Worm (Caenorhabditis elegans) whole organism, dauer: ENCODE measurements around the gene F18A11.3.
"Not testable (repeated sequence)": the region's sequence is repeated elsewhere in the genome, so short reads cannot be mapped to it uniquely, and the experiment has no call there.

Experiments
- unc-62 ChIP-seq: sonication (generic microtip); optimal IDR thresholded peaks from 2 replicates; lab custom pipeline; 2017; ENCODE audit warnings: missing biosample characterization, missing genetic modification reagents, missing genetic modification characterization

Gene F18A11.3

DNA sequence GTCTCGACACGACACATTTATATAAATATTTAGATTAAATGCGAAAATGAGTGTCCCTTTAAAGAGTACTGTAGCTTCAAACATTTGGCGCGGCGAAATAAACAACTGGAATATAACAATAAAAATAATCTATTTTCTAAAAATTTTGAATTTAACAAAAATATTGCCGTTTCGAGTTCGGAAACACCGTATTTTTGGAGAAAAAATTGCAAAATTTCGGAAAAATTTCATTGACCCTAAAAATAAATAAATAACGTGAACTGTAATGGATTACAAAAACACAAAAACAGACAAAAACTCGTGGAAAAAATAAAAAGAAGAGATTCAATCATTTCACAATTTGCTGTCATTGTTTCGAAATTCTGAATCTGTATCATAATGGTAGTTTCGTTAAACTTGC lies 11.0 kb upstream of the F18A11.3 start, which contains the start of gene F42G4.2:
Gene F42G4.2, plus strand, starts transcription at position 301 of the 400 bp plus-strand sequence.
- not testable (repeated sequence) for TF ChIP-seq unc-62

DNA sequence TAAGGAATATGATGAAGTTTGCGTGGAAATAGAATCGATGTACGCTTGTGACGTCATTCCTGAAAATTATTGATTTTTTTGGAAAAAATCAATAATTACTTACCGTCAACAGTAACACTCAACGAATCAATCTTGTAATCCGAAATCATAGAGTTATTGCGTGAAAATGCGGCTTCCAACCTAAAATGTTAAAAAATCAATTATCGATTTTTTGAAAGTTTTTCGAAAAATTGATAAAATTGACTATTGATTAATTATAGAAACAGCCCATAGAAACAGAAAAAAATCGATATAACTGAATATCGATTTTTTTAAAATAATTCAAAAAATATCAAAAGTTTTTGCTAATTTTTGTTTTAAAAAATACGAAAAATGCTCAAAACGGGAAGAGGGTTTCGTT lies 10.5 kb upstream of the F18A11.3 start, which contains the start of gene F42G4.7:
Gene F42G4.7, minus strand, starts transcription at position 185 of the 400 bp plus-strand sequence.
- not testable (repeated sequence) for TF ChIP-seq unc-62

DNA sequence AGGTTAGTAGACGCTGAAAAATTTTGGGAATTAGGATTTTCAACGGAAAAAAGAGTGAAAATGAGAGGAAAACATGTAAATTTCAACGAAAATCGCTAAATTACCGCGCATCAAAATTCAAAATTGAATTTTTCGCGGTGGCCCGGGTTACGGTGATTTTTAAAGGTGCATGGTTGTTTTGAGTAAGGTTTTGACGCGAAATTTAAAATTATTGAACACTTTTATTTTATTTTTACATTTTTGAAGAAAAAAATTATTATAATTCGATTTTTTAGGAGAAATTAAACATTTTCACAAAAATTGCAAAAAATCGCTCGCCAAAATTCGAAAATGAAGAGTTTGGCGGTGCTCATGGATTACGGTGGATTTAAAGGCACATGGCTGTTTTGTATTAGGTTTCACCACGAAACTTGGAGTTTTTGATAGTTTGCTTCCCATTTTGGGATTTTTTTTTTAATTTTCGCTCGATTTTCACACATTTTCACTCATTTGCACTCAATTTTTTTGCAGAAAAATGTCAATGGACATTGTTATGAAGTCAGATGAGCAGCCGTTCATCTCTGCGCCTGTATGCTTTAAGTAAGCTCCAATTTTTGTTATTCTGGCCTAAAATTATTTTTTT lies 6.9 kb upstream of the F18A11.3 start, which contains the start of gene puf-6:
Gene puf-6, minus strand, starts transcription at position 13 of the 622 bp plus-strand sequence.
- TF ChIP-seq unc-62 = not testable (repeated sequence)

DNA sequence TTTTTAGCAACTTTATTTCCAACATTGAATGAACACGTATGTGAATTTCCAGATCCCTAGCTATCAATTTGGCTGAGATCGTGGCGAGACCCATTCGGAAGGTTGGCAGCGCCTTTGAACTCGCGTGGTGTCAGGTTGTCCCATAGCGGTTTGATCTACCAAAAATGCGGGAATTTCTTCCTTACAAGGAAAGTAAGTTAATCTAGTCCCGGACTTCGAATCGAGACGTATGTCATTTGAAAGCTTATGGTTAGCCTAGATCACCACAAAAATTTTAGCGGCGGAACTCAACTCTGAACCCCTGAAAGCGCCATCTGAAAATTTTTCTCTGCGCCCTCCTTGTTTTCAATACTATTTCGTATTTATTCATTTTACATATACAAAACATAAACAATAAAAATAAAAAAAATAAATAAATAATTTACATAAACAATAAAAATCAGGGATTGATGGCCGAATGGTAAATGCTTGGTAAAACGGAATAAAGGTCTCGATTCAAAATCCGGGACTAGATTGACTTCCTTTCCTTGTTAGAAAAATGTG lies 4.9 kb downstream of the F18A11.3 start, which contains the start of gene F18A11.2:
Gene F18A11.2, plus strand, starts transcription at position 51 of the 543 bp plus-strand sequence.
- not testable (repeated sequence) for TF ChIP-seq unc-62

DNA sequence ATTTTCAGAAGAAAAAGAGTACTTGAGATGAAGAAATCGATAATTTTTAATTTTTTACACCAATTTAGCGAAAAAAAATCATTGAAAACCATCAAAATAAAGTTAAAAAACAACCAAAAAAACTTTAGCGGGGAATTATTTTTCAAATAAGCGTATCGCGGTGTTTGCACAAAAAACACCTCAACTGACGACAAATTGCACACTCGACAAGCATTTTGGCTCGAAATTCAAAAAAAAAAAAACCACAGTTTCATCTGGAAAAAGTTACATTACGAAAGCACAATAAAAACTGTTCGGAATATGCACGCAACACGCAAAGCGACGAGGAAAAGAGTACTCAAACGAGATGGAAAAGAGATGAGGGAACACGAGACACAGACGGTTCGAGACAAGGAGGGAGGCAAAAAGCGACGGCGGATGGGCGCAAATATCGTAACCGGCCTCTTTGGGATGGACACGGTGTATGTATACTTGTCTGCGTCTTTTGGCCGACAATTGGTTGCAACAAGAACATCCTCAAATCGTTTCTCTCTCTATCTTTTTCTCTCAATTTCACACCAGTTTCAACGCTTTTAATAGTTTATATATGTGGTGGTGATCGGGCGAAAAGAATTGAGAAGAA lies 6.0 kb downstream of the F18A11.3 start:
- TF ChIP-seq unc-62 = no peak

DNA sequence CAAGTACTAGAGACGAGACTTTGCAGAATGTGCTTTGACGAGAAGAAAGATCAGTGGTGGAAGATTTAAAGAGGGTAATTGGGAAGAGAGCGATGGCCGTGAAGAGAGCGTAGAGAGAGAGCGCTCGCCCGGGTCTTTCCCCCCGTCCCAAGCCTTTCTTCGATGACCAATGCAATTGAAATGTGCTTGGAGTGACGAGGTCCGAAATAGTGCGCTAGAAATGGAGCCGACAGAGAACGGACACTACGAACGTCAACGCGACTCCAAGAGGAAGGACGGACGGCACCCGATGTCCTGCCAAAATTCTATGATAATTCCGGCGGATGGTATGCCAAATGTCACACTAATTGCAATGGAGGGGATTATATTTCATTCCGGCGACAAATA lies 6.6 kb downstream of the F18A11.3 start:
- TF ChIP-seq unc-62 = no peak

DNA sequence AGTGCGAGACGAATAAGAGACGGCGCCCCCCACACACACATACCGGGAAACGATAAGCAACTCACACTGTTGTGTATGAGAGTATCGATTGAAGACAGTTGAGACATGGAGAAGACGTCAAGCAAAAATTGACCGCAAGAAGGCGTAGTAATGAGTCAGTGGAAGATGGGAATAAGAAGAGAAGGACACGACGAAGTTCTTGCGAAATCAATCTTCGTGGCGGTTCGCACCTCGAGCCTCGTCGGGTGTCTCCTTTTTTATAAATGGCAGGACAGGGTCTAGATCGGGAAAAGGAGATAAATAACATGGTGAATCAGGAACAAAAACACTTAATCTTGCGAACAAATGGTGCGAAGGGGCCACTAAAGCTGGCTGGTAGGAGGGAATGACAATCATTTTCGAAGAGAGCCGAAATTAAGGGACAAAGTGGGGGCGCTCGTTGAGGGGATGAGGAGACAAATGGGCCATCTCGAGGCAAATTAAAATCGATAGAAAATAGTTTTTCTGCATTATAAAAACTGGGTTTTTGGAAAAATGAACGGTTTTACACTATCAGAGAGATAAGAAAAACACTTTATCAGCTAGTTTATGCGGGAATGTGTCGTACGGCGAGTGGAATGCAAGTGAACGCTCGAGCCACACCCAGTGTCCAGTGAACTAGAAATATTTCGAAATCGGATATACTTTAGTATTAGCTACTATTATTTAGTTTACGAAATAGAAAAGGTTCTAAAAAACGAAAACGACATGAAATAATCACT lies 7.2 kb downstream of the F18A11.3 start:
- TF ChIP-seq unc-62 = no peak

DNA sequence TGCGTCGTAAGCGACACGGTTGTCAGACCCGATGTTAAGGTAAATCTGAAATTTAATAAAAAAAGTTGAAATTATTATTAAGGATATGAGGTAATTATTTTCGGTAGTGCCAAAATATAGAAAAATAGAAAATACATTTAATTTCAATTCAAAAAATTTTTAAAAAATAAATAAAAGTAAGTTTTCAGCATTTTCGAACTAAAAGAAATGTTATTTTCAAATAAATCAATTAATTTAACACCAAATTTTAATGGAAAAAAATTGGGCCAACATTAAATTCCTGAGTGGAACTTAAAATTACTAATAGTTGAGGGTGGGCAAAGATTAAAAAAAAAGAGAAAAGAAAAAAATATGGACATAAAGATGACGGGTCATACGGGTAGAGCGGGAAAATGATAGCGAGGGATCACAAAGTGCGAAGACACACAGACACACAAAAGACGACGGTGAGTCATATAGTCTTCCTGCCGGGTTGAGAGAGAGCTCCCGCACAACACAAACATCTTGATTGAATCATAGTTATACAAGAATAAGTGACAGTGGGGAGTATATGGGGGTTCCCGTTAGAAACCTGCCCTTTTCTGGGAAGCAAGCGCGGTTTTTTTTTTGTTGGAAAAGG lies 10.7 kb downstream of the F18A11.3 start, which contains the start of gene max-2:
Gene max-2, minus strand, starts transcription at position 51 of the 619 bp plus-strand sequence.
- no peak for TF ChIP-seq unc-62

DNA sequence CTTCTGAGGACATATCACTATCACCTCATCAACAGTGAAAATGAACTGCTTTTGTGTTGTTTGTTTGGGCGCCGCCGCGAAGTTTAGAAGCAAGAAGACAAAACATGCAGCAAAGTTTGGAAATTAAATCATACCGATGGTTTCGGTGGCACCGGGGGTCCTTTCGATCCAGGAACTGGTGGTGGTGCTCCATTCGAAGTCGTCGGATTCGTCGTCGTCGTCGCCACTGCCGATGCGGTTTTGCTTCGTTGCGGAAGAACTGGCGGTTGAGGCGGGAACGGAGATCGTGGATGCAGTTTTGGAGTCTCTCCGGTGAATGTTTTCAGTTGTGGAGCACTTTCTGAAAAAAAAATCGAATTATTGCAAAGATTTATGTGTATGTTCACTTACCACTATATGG lies 13.1 kb downstream of the F18A11.3 start:
- no peak for TF ChIP-seq unc-62

DNA sequence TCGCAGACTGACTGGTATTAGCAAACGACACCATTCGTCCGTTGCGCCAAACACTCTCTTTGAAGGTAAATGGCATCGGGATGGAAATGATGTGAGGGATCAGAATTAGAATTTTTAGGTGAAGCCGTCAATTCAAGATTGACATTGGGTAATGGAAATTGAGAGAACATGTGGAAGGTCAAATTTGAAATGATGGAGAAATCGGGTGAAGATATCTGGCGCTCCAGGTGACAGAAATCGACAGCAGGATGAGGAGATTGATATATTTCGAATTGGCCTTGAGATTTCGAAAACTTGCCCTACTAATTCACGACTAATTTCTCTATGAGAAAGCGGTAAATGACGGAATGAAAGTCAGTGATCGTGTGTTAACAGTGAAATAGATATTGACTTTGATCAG lies 14.1 kb downstream of the F18A11.3 start:
- no peak for TF ChIP-seq unc-62

DNA sequence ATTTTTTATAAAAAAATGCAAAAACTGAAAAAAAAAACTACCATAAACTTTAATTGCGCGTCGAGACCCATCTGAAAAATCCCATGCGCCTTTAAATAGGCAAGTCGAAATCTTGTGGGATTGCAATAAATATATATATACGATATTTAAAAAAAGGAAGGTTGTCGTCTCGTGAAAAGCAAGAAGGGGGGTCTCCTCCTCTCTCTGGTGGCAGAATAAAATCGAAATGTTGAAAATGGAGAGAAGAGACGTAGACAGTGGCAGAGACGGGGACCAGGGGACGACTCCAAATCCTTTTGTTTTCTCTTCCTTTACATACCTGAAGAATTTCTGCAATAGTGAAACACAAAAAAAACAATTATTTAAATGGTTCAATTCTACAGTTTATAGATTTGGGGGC lies 22.7 kb downstream of the F18A11.3 start, which contains the start of gene F18A11.5:
Gene F18A11.5, minus strand, starts transcription at position 321 of the 400 bp plus-strand sequence.
- TF ChIP-seq unc-62 = no peak

DNA sequence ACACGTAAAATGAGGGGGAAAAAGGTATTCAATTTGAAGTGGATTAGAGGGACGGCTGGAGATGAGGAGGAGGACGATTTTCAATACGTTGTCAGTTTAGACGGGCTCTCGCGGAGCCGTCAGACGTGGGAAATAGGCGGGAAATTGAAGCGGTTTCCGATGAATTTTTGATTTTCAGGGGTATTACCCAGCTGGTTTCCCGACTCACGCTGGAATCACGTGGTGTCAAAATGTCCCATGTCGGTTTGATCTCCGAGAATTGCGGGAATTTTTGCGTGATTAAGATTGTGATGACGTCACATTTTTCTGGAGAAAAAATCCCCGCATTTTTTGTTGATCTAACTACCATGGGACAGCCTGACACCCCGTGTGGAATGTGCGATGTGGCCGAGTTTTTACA lies 24.0 kb downstream of the F18A11.3 start:
- TF ChIP-seq unc-62 = no peak

DNA sequence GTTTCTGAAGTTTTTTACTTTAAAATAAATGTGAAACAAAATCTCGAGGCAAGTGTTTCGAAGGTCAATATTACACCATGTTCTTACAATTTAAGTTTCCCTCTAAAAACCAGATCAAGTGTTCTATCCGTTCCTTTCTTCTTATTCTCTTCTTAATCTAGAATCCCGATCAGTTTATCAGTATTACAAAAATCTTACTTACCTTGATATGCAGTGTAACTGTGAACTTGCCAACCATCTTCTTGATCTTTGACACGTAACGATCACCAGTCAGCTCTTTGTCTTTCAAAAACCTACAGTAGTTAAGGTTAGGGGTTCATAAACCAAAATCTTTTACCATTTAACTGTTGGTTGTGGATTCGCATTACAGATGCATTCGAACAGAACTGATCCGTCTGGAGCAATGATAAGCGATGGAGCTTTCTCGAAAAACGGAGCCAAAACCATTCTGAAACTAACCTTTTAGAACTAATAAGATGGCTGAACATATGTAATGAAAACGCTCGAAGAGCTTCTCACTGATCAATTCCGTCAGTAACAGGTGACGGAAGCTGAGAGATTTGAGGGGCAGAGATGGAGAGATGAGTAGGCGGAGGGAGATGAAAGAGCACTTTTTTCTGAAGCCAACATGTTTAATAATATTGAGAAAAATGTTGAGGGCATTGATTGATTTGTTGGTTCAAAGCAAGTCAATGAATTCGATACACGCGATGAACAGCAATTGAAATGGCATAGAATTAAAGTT lies 28.8 kb downstream of the F18A11.3 start, which contains the start of gene oig-2:
Gene oig-2, minus strand, starts transcription at position 448 of the 745 bp plus-strand sequence.
- TF ChIP-seq unc-62 = no peak

DNA sequence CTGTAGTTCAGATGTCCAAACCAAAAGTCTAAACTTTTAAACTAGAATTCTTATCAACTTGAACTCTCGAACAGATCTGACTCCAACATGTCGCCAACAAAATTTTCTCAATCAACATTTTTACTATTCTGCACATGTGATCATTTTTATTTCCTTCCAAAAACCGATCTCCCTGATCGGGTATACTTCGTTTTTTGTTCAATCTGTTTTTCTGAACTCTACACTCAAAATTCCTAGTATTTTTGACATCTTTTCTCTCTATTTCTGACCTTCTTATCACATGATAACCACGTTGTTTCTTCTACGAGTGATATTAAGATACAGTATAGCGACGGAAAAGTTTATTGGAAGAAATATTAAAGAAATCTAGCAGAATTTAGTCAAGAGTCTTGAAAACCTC lies 30.4 kb downstream of the F18A11.3 start:
- no peak for TF ChIP-seq unc-62

DNA sequence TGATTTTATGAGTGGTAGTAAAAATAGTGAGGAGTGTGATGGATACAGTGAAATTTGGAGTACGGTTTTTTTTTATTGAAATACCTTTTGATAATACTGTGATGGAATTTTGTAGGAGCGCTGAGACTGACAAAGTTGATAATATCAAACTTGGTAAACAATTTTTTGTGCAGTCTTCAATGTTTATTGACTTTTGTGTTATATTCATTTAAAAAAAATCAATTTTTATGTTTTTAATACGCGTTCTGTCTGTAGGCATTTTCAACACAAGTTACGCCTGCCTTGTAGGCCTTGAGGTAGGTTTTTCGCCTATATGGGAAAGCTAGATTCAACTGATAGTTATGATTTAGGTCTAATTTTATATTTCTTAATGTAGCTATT lies 31.8 kb downstream of the F18A11.3 start:
- TF ChIP-seq unc-62 = no peak
